Worm (Caenorhabditis elegans): ENCODE data around the gene hsp-60.

- TF ChIP-seq W03F9.2 (tag; optimal IDR thresholded peaks at IDR 0.05) (no peak), dao-5 (tag; optimal IDR thresholded peaks at IDR 0.05) (no peak)
Measured at ce11 chrIII:1583529-1583928, 36.0 kb upstream of the hsp-60 start.

Data from whole organism, L4/young adult.